Fruit fly (Drosophila melanogaster): ENCODE results near the gene Pect.

The Pect gene

DNA sequence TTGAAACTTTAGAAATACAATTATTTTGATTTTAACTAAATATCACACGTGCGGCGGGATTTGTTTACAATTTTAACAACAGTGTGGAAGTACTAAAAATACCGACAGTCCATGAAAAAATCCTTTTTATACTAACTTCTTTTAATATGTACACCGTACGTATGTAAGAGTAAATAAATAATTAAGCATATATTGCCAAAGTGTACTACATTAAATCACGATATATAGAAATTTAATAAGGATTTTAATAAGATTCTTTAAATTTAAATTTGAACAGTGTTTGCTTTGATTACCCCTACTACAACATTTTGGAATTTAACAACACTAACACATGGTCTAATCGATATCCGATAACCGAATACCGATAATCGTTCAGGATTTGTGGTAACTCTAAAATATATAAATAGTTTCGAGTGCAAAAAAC, 18.7 kb downstream of the Pect start, which contains the start of the genes Ski6 and CG16812 (continued):
- TF ChIP-seq ranshi (GFP tag; IDR thresholded peaks at IDR 0.05) (peak; percentile 64), CG4328 (GFP tag; optimal IDR thresholded peaks at IDR 0.05) (no peak), eve (GFP tag; optimal IDR thresholded peaks at IDR 0.05) (no peak), MBD-R2 (GFP tag; IDR thresholded peaks at IDR 0.05) (peak; percentile 60; the same call in 1 of the 2 replicates), CG10565 (GFP tag; optimal IDR thresholded peaks at IDR 0.05) (no peak), cas (GFP tag; IDR thresholded peaks at IDR 0.05) (peak; percentile 73), HHEX (GFP tag; optimal IDR thresholded peaks at IDR 0.05) (peak; percentile 28), Ada2b (GFP tag; IDR thresholded peaks at IDR 0.05) (peak; percentile 47), Hr51 (GFP tag; optimal IDR thresholded peaks at IDR 0.05) (no peak), CG31224 (GFP tag; IDR thresholded peaks at IDR 0.05) (0 out of 2 replicates have a peak, but pooled peaks have one; percentile 10), CG7839 (tag; optimal IDR thresholded peaks at IDR 0.05) (no peak), hbn (GFP tag; IDR thresholded peaks at IDR 0.05; ENCODE audit: partially characterized antibody) (peak; percentile 36; the same call in 1 of the 2 replicates), p53 (GFP tag; optimal IDR thresholded peaks at IDR 0.05) (no peak), chn (GFP tag; optimal IDR thresholded peaks at IDR 0.05) (peak; percentile 35), Asciz (GFP tag; optimal IDR thresholded peaks at IDR 0.05) (no peak), tx (GFP tag; optimal IDR thresholded peaks at IDR 0.05) (no peak), Hmx (GFP tag; optimal IDR thresholded peaks at IDR 0.05) (peak; percentile 35), CG2875 (GFP tag; optimal IDR thresholded peaks at IDR 0.05) (no peak), Max (GFP tag; optimal IDR thresholded peaks at IDR 0.05) (peak; percentile 75), ftz-f1 (GFP tag; optimal IDR thresholded peaks at IDR 0.05) (no peak), tin (GFP tag; optimal IDR thresholded peaks at IDR 0.05) (peak; percentile 66), z (GFP tag; IDR thresholded peaks at IDR 0.05) (no peak), dmrt99B (tag; optimal IDR thresholded peaks at IDR 0.05) (no peak), CG12942 (GFP tag; optimal IDR thresholded peaks at IDR 0.05) (peak; percentile 60), nmo (GFP tag; optimal IDR thresholded peaks at IDR 0.05) (peak; percentile 84), Aef1 (GFP tag; IDR thresholded peaks at IDR 0.05) (peak; percentile 24; the same call in 2 of the 3 replicates), CG1233 (GFP tag; optimal IDR thresholded peaks at IDR 0.05) (peak; percentile 25), CG17385 (GFP tag; optimal IDR thresholded peaks at IDR 0.05) (peak; percentile 58), CG17359 (tag; optimal IDR thresholded peaks at IDR 0.05) (peak; percentile 78), CG10267 (tag; optimal IDR thresholded peaks at IDR 0.05) (peak; percentile 97), CG4282 (GFP tag; optimal IDR thresholded peaks at IDR 0.05) (no peak), CG8478 (optimal IDR thresholded peaks at IDR 0.05) (no peak), CrebB (tag; optimal IDR thresholded peaks at IDR 0.05) (peak; percentile 66), da (GFP tag; optimal IDR thresholded peaks at IDR 0.05) (no peak), dan (GFP tag; IDR thresholded peaks at IDR 0.05) (no peak), Meics (GFP tag; optimal IDR thresholded peaks at IDR 0.05) (peak; percentile 48), Sry-δ (GFP tag; optimal IDR thresholded peaks at IDR 0.05) (peak; percentile 42), HLH54F (GFP tag; optimal IDR thresholded peaks at IDR 0.05) (no peak), D19A (tag; optimal IDR thresholded peaks at IDR 0.05) (no peak), Rfx (GFP tag; IDR thresholded peaks at IDR 0.05) (peak; percentile 73), PHDP (tag; optimal IDR thresholded peaks at IDR 0.05) (no peak), Elba2 (GFP tag; optimal IDR thresholded peaks at IDR 0.05) (peak; percentile 29), CG9876 (GFP tag; optimal IDR thresholded peaks at IDR 0.05) (no peak), cad (GFP tag; optimal IDR thresholded peaks at IDR 0.05) (no peak), zen2 (GFP tag; IDR thresholded peaks at IDR 0.05; ENCODE audit: partially characterized antibody) (no peak), Dp (GFP tag; optimal IDR thresholded peaks at IDR 0.05) (peak; percentile 57), CG6765 (GFP tag; optimal IDR thresholded peaks at IDR 0.05) (peak; percentile 7), CG4707 (GFP tag; optimal IDR thresholded peaks at IDR 0.05) (no peak), CG18619 (GFP tag; optimal IDR thresholded peaks at IDR 0.05) (no peak), CG34224 (GFP tag; IDR thresholded peaks at IDR 0.05; ENCODE audit: partially characterized antibody) (0 out of 3 replicates have a peak, but pooled peaks have one; percentile 31), CG13287 (GFP tag; IDR thresholded peaks at IDR 0.05; ENCODE audit: partially characterized antibody) (peak; percentile 65)

Measured in whole organism, embryonic.